Fruit fly (Drosophila melanogaster) whole organism, embryonic: ENCODE measurements around the gene Iyd.
A peak's percentile ranks its signal among the peaks of the same experiment; 100 is the strongest.

Source experiments
- Adf1 ChIP-seq: fragments of 200-800 bp; sonication (Bioruptor generic); IDR thresholded peaks from 2 replicates; pipeline ENCODE4 v1.3.6; 2022; ENCODE audit warnings: missing biosample characterization, missing genetic modification characterization
- Asciz ChIP-seq: fragments of 200-800 bp; sonication (Bioruptor generic); optimal IDR thresholded peaks from 2 replicates; lab custom pipeline; 2017; ENCODE audit warnings: missing biosample characterization, mild to moderate bottlenecking, missing genetic modification characterization, missing genetic modification reagents
- Bgb ChIP-seq: fragments of 200-800 bp; sonication (Bioruptor generic); IDR thresholded peaks from 2 replicates; pipeline ENCODE4 v1.3.6; 2022; ENCODE audit warnings: missing biosample characterization, missing genetic modification characterization; ENCODE audit not compliant: partially characterized antibody
- BtbVII ChIP-seq: fragments of 200-800 bp; sonication (Bioruptor generic); optimal IDR thresholded peaks from 3 replicates; lab custom pipeline; 2017; ENCODE audit warnings: missing biosample characterization, mild to moderate bottlenecking, missing genetic modification characterization
- CG10366 ChIP-seq: fragments of 200-800 bp; sonication (Bioruptor generic); IDR thresholded peaks from 2 replicates; pipeline ENCODE4 v1.3.6; 2022; ENCODE audit warnings: missing biosample characterization, missing genetic modification characterization
- CG10565 ChIP-seq: fragments of 200-800 bp; sonication (Bioruptor generic); optimal IDR thresholded peaks from 3 replicates; lab custom pipeline; 2016; ENCODE audit warnings: missing biosample characterization, mild to moderate bottlenecking, missing genetic modification characterization
- CG1233 ChIP-seq: fragments of 200-800 bp; sonication (Bioruptor generic); optimal IDR thresholded peaks from 4 replicates; lab custom pipeline; 2018; ENCODE audit warnings: missing biosample characterization, mild to moderate bottlenecking, missing genetic modification characterization
- CG12769 ChIP-seq: fragments of 200-800 bp; sonication (Bioruptor generic); optimal IDR thresholded peaks from 2 replicates; lab custom pipeline; 2019; ENCODE audit warnings: missing biosample characterization, mild to moderate bottlenecking, missing genetic modification characterization, moderate library complexity
- CG13296 ChIP-seq: fragments of 200-800 bp; sonication (Bioruptor generic); optimal IDR thresholded peaks from 3 replicates; lab custom pipeline; 2018; ENCODE audit warnings: missing biosample characterization, mild to moderate bottlenecking, missing genetic modification characterization
- CG13424 ChIP-seq: fragments of 200-800 bp; sonication (Bioruptor generic); optimal IDR thresholded peaks from 2 replicates; lab custom pipeline; 2019; ENCODE audit warnings: missing biosample characterization, mild to moderate bottlenecking, missing genetic modification characterization, moderate library complexity
- CG13775 ChIP-seq: fragments of 200-800 bp; sonication (Bioruptor generic); optimal IDR thresholded peaks from 3 replicates; lab custom pipeline; 2017; ENCODE audit warnings: missing biosample characterization, mild to moderate bottlenecking, missing genetic modification characterization
- CG16863 ChIP-seq: fragments of 200-800 bp; sonication (Bioruptor generic); optimal IDR thresholded peaks from 3 replicates; lab custom pipeline; 2016; ENCODE audit warnings: missing biosample characterization, missing genetic modification characterization
- CG18619 ChIP-seq: fragments of 200-800 bp; sonication (Bioruptor generic); optimal IDR thresholded peaks from 3 replicates; lab custom pipeline; 2017; ENCODE audit warnings: missing biosample characterization, mild to moderate bottlenecking, missing genetic modification characterization
- CG31441 ChIP-seq: fragments of 200-800 bp; sonication (Bioruptor generic); IDR thresholded peaks from 2 replicates; pipeline ENCODE4 v1.3.6; 2022; ENCODE audit warnings: missing biosample characterization, missing genetic modification characterization
- CG3407 ChIP-seq: fragments of 200-800 bp; sonication (Bioruptor generic); optimal IDR thresholded peaks from 2 replicates; lab custom pipeline; 2018; ENCODE audit warnings: missing biosample characterization, mild to moderate bottlenecking, missing genetic modification characterization
- CG7357 ChIP-seq: fragments of 200-800 bp; sonication (Bioruptor generic); IDR thresholded peaks from 3 replicates; pipeline ENCODE4 v1.3.6; 2022; ENCODE audit warnings: missing biosample characterization, missing genetic modification characterization
- CG7963 ChIP-seq: fragments of 200-800 bp; sonication (Bioruptor generic); IDR thresholded peaks from 3 replicates; pipeline ENCODE4 v1.3.6; 2022; ENCODE audit warnings: missing biosample characterization, missing genetic modification characterization; ENCODE audit not compliant: partially characterized antibody
- Elba2 ChIP-seq: fragments of 200-800 bp; sonication (Bioruptor generic); optimal IDR thresholded peaks from 3 replicates; lab custom pipeline; 2016; ENCODE audit warnings: missing biosample characterization, missing genetic modification characterization
- Fer1 ChIP-seq: fragments of 200-800 bp; sonication (Bioruptor generic); optimal IDR thresholded peaks from 2 replicates; lab custom pipeline; 2017; ENCODE audit warnings: missing biosample characterization, mild to moderate bottlenecking, missing genetic modification characterization
- HLH4C ChIP-seq: fragments of 200-800 bp; sonication (Bioruptor generic); IDR thresholded peaks from 3 replicates; pipeline ENCODE4 v1.3.6; 2022; ENCODE audit warnings: missing biosample characterization, missing genetic modification characterization; ENCODE audit not compliant: partially characterized antibody
- MBD-R2 ChIP-seq: fragments of 200-800 bp; sonication (Bioruptor generic); IDR thresholded peaks from 2 replicates; pipeline ENCODE4 v1.3.6; 2022; ENCODE audit warnings: missing biosample characterization, missing genetic modification characterization
- Mad ChIP-seq: fragments of 200-800 bp; sonication (Bioruptor generic); optimal IDR thresholded peaks from 2 replicates; lab custom pipeline; 2016; ENCODE audit warnings: missing biosample characterization, missing genetic modification characterization
- Opbp ChIP-seq: fragments of 200-800 bp; sonication (Bioruptor generic); IDR thresholded peaks from 3 replicates; pipeline ENCODE4 v1.3.6; 2022; ENCODE audit warnings: missing biosample characterization, missing genetic modification characterization; ENCODE audit not compliant: partially characterized antibody
- Rx ChIP-seq: fragments of 200-800 bp; sonication (Bioruptor generic); IDR thresholded peaks from 2 replicates; pipeline ENCODE4 v1.3.6; 2022; ENCODE audit warnings: missing biosample characterization, missing genetic modification characterization
- Sry-δ ChIP-seq: fragments of 200-800 bp; sonication (Bioruptor generic); optimal IDR thresholded peaks from 2 replicates; lab custom pipeline; 2016; ENCODE audit warnings: missing biosample characterization, missing genetic modification characterization
- al ChIP-seq: fragments of 200-800 bp; sonication (Bioruptor generic); IDR thresholded peaks from 2 replicates; pipeline ENCODE4 v1.3.6; 2022; ENCODE audit warnings: missing biosample characterization, missing genetic modification characterization
- chif ChIP-seq, 2 experiments: fragments of 200-800 bp; sonication (Bioruptor generic); optimal IDR thresholded peaks; 3 replicates each; lab custom pipeline; 2016; ENCODE audit warnings: missing biosample characterization in 2 of 2, missing genetic modification characterization in 2 of 2
- crol ChIP-seq: fragments of 200-800 bp; sonication (Bioruptor generic); IDR thresholded peaks from 2 replicates; pipeline ENCODE4 v1.3.6; 2022; ENCODE audit warnings: missing biosample characterization, missing genetic modification characterization
- dysf ChIP-seq: fragments of 200-800 bp; sonication (Bioruptor generic); IDR thresholded peaks from 3 replicates; pipeline ENCODE4 v1.3.6; 2022; ENCODE audit warnings: missing biosample characterization, missing genetic modification characterization
- ems ChIP-seq: fragments of 200-800 bp; sonication (Bioruptor generic); optimal IDR thresholded peaks from 3 replicates; lab custom pipeline; 2016; ENCODE audit warnings: missing biosample characterization, missing genetic modification characterization
- eve ChIP-seq, 2 experiments: fragments of >200 bp; optimal IDR thresholded peaks; 2 replicates each; lab custom pipeline; 2017; ENCODE audit warnings: missing biosample characterization in 2 of 2, missing genetic modification characterization in 2 of 2
- fd102C ChIP-seq: fragments of 200-800 bp; sonication (Bioruptor generic); optimal IDR thresholded peaks from 2 replicates; lab custom pipeline; 2018; ENCODE audit warnings: missing biosample characterization, mild to moderate bottlenecking, missing genetic modification characterization, moderate library complexity
- ftz-f1 ChIP-seq: fragments of 200-800 bp; sonication (Bioruptor generic); optimal IDR thresholded peaks from 2 replicates; lab custom pipeline; 2016; ENCODE audit warnings: missing biosample characterization, missing genetic modification characterization
- gce ChIP-seq: fragments of 200-800 bp; sonication (Bioruptor generic); IDR thresholded peaks from 3 replicates; pipeline ENCODE4 v1.3.6; 2022; ENCODE audit warnings: missing biosample characterization, missing genetic modification characterization
- gem ChIP-seq: fragments of 200-800 bp; sonication (Bioruptor generic); optimal IDR thresholded peaks from 2 replicates; lab custom pipeline; 2019; ENCODE audit warnings: missing biosample characterization, mild to moderate bottlenecking, missing genetic modification characterization, moderate library complexity
- ind ChIP-seq: fragments of 200-800 bp; sonication (Bioruptor generic); optimal IDR thresholded peaks from 3 replicates; lab custom pipeline; 2016; ENCODE audit warnings: missing biosample characterization, missing genetic modification characterization
- jumu ChIP-seq: fragments of 200-800 bp; sonication (Bioruptor generic); optimal IDR thresholded peaks from 3 replicates; lab custom pipeline; 2016; ENCODE audit warnings: missing biosample characterization, missing genetic modification characterization
- lbe ChIP-seq: fragments of 200-800 bp; sonication (Bioruptor generic); optimal IDR thresholded peaks from 2 replicates; lab custom pipeline; 2016; ENCODE audit warnings: missing biosample characterization, mild to moderate bottlenecking, missing genetic modification characterization
- nerfin-2 ChIP-seq: fragments of 200-800 bp; sonication (Bioruptor generic); IDR thresholded peaks from 2 replicates; pipeline ENCODE4 v1.3.6; 2022; ENCODE audit warnings: missing biosample characterization, missing genetic modification characterization; ENCODE audit not compliant: partially characterized antibody
- pum ChIP-seq: fragments of 200-800 bp; sonication (Bioruptor generic); optimal IDR thresholded peaks from 2 replicates; lab custom pipeline; 2016; ENCODE audit warnings: missing biosample characterization, missing genetic modification characterization
- salm ChIP-seq: fragments of 200-800 bp; sonication (Bioruptor generic); optimal IDR thresholded peaks from 2 replicates; lab custom pipeline; 2018; ENCODE audit warnings: missing biosample characterization, mild to moderate bottlenecking, missing genetic modification characterization
- sc ChIP-seq, 3 experiments: fragments of >200 bp in 2 of 3; fragments of 200-800 bp in 1 of 3; sonication (Bioruptor generic) in 1 of 3; optimal IDR thresholded peaks; 2 replicates in 2 of 3; 3 replicates in 1 of 3; lab custom pipeline; 2017; ENCODE audit warnings: mild to moderate bottlenecking in 1 of 3, missing biosample characterization in 1 of 3, missing genetic modification characterization in 1 of 3, missing genetic modification reagents in 1 of 3
- slp2 ChIP-seq: fragments of 200-800 bp; sonication (Bioruptor generic); optimal IDR thresholded peaks from 2 replicates; lab custom pipeline; 2016; ENCODE audit warnings: missing biosample characterization, missing genetic modification characterization
- tll ChIP-seq, 2 experiments: fragments of 200-800 bp in 1 of 2; fragments of >200 bp in 1 of 2; sonication (Bioruptor generic) in 1 of 2; optimal IDR thresholded peaks; 2 replicates each; lab custom pipeline; 2017 to 2019; ENCODE audit warnings: missing biosample characterization in 2 of 2, missing genetic modification characterization in 2 of 2, mild to moderate bottlenecking in 1 of 2, moderate library complexity in 1 of 2
- tup ChIP-seq: fragments of 200-800 bp; sonication (Bioruptor generic); optimal IDR thresholded peaks from 2 replicates; lab custom pipeline; 2016; ENCODE audit warnings: missing biosample characterization, mild to moderate bottlenecking, missing genetic modification characterization, moderate library complexity
- usp ChIP-seq: fragments of >200 bp; optimal IDR thresholded peaks from 2 replicates; lab custom pipeline; 2017; ENCODE audit warnings: missing biosample characterization, missing genetic modification characterization
- wek ChIP-seq: fragments of 200-800 bp; sonication (Bioruptor generic); optimal IDR thresholded peaks from 3 replicates; lab custom pipeline; 2018; ENCODE audit warnings: missing biosample characterization, mild to moderate bottlenecking, missing genetic modification characterization, moderate library complexity
- yki ChIP-seq: fragments of >200 bp; optimal IDR thresholded peaks from 3 replicates; lab custom pipeline; 2018
- zfh1 ChIP-seq: fragments of 200-800 bp; sonication (Bioruptor generic); IDR thresholded peaks from 3 replicates; pipeline ENCODE4 v1.3.6; 2022; ENCODE audit warnings: missing biosample characterization, missing genetic modification characterization

The Iyd gene

dm6 chr3L:11091943-11092609, 4.0 kb downstream of the Iyd start (continued):
- TF ChIP-seq CG18619 (GFP tag; lab: Kevin White, UChicago) (peak; percentile 22), gce (GFP tag; lab: Robert Waterston, UW) (no peak), CG7963 (0 out of 3 replicates have a peak, but pooled peaks have one; percentile 13), lbe (GFP tag; lab: Kevin White, UChicago) (peak; percentile 48), crol (GFP tag; lab: Robert Waterston, UW) (peak; percentile 86), sc (optimal IDR thresholded peaks at IDR 0.05; lab: Kevin White, UChicago) (no peak), sc (GFP tag; optimal IDR thresholded peaks at IDR 0.05; lab: Kevin White, UChicago) (no peak), CG1233 (GFP tag; lab: Kevin White, UChicago) (peak; percentile 12), nerfin-2 (GFP tag; lab: Robert Waterston, UW) (no peak), eve (GFP tag; optimal IDR thresholded peaks at IDR 0.05; lab: Kevin White, UChicago) (peak in 1 of 2 experiments; percentile 58), MBD-R2 (GFP tag; lab: Robert Waterston, UW) (peak; percentile 29; the same call in 1 of the 2 replicates), tll (GFP tag; optimal IDR thresholded peaks at IDR 0.05; lab: Kevin White, UChicago) (no peak), CG3407 (GFP tag; lab: Kevin White, UChicago) (peak; percentile 32), chif (GFP tag; optimal IDR thresholded peaks at IDR 0.05; lab: Kevin White, UChicago) (peak; percentile 13 to 47), salm (tag; lab: Kevin White, UChicago) (no peak), fd102C (no peak), Mad (GFP tag; lab: Kevin White, UChicago) (peak; percentile 45), Bgb (GFP tag; lab: Robert Waterston, UW) (no peak), HLH4C (GFP tag; lab: Robert Waterston, UW) (no peak), Sry-δ (GFP tag; lab: Kevin White, UChicago) (peak; percentile 53), Asciz (GFP tag; lab: Kevin White, UChicago) (peak; percentile 14), usp (GFP tag; lab: Kevin White, UChicago) (no peak), pum (GFP tag; lab: Kevin White, UChicago) (peak; percentile 61), ind (GFP tag; lab: Kevin White, UChicago) (peak; percentile 44), CG16863 (GFP tag; lab: Kevin White, UChicago) (peak; percentile 42), CG13296 (no peak), CG10366 (GFP tag; lab: Robert Waterston, UW) (no peak), al (no peak), Rx (GFP tag; lab: Robert Waterston, UW) (0 out of 2 replicates have a peak, but pooled peaks have one; percentile 26), ftz-f1 (GFP tag; lab: Kevin White, UChicago) (peak; percentile 75), CG13775 (GFP tag; lab: Kevin White, UChicago) (peak; percentile 7), dysf (GFP tag; lab: Robert Waterston, UW) (no peak), tup (GFP tag; lab: Kevin White, UChicago) (no peak), gem (tag; lab: Kevin White, UChicago) (peak; percentile 10), Adf1 (GFP tag; lab: Robert Waterston, UW) (no peak), CG7357 (no peak), Fer1 (GFP tag; lab: Kevin White, UChicago) (no peak), Opbp (peak; percentile 42; the same call in 1 of the 3 replicates), yki (lab: Kevin White, UChicago) (no peak), jumu (GFP tag; lab: Kevin White, UChicago) (peak; percentile 78), wek (GFP tag; lab: Kevin White, UChicago) (no peak), CG31441 (no peak), CG12769 (tag; lab: Kevin White, UChicago) (peak; percentile 60), CG10565 (no peak), Elba2 (peak; percentile 27), ems (peak; percentile 41), BtbVII (GFP tag; lab: Kevin White, UChicago) (no peak), zfh1 (GFP tag; lab: Robert Waterston, UW) (peak; percentile 66; the same call in 2 of the 3 replicates), CG13424 (no peak), slp2 (GFP tag; lab: Kevin White, UChicago) (no peak)
